Fruit fly (Drosophila melanogaster) whole organism, embryonic: Measurements from ENCODE around the gene Alh.

Source experiments
- Atf6 ChIP-seq: fragments of 200-800 bp; sonication (Bioruptor generic); IDR thresholded peaks from 2 replicates; pipeline ENCODE4 v1.3.6; 2022; ENCODE audit warnings: missing biosample characterization, missing genetic modification characterization
- Bdp1 ChIP-seq: fragments of 200-800 bp; sonication (Bioruptor generic); optimal IDR thresholded peaks from 3 replicates; lab custom pipeline; 2016; ENCODE audit warnings: missing biosample characterization, missing genetic modification characterization
- BtbVII ChIP-seq: fragments of 200-800 bp; sonication (Bioruptor generic); optimal IDR thresholded peaks from 3 replicates; lab custom pipeline; 2017; ENCODE audit warnings: missing biosample characterization, mild to moderate bottlenecking, missing genetic modification characterization
- CG11093 ChIP-seq: fragments of 200-800 bp; sonication (Bioruptor generic); IDR thresholded peaks from 3 replicates; pipeline ENCODE4 v1.3.6; 2022; ENCODE audit warnings: missing biosample characterization, missing genetic modification characterization
- CG12744 ChIP-seq: fragments of 200-800 bp; sonication (Bioruptor generic); optimal IDR thresholded peaks from 2 replicates; lab custom pipeline; 2016; ENCODE audit warnings: missing biosample characterization, missing genetic modification characterization
- CG13287 ChIP-seq: fragments of 200-800 bp; sonication (Bioruptor generic); IDR thresholded peaks from 2 replicates; pipeline ENCODE4 v1.3.6; 2022; ENCODE audit warnings: missing biosample characterization, missing genetic modification characterization; ENCODE audit not compliant: partially characterized antibody
- CG14441 ChIP-seq: fragments of 200-800 bp; sonication (Bioruptor generic); IDR thresholded peaks from 2 replicates; pipeline ENCODE4 v1.3.6; 2022; ENCODE audit warnings: missing biosample characterization, missing genetic modification characterization
- CG2678 ChIP-seq: fragments of 200-800 bp; sonication (Bioruptor generic); optimal IDR thresholded peaks from 3 replicates; lab custom pipeline; 2019; ENCODE audit warnings: missing biosample characterization, mild to moderate bottlenecking, missing genetic modification characterization, moderate library complexity
- CG5180 ChIP-seq: fragments of 200-800 bp; sonication (Bioruptor generic); optimal IDR thresholded peaks from 3 replicates; lab custom pipeline; 2017; ENCODE audit warnings: missing biosample characterization, missing genetic modification characterization, mild to moderate bottlenecking, moderate library complexity, missing genetic modification reagents
- CG6272 ChIP-seq: fragments of 200-800 bp; sonication (Bioruptor generic); IDR thresholded peaks from 2 replicates; pipeline ENCODE4 v1.3.6; 2022; ENCODE audit warnings: missing biosample characterization, missing genetic modification characterization
- CG6854 ChIP-seq: fragments of 200-800 bp; sonication (Bioruptor generic); optimal IDR thresholded peaks from 3 replicates; lab custom pipeline; 2017; ENCODE audit warnings: missing biosample characterization, mild to moderate bottlenecking, missing genetic modification characterization
- CG9727 ChIP-seq: fragments of 200-800 bp; sonication (Bioruptor generic); optimal IDR thresholded peaks from 3 replicates; lab custom pipeline; 2017; ENCODE audit warnings: missing biosample characterization, mild to moderate bottlenecking, missing genetic modification characterization
- D19A ChIP-seq: fragments of 200-800 bp; optimal IDR thresholded peaks from 3 replicates; lab custom pipeline; 2019; ENCODE audit warnings: missing biosample characterization, mild to moderate bottlenecking, missing genetic modification characterization, moderate library complexity
- Dbx ChIP-seq: fragments of 200-800 bp; sonication (Bioruptor generic); IDR thresholded peaks from 3 replicates; pipeline ENCODE4 v1.3.6; 2022; ENCODE audit warnings: missing biosample characterization, missing genetic modification characterization
- Fer1 ChIP-seq: fragments of 200-800 bp; sonication (Bioruptor generic); optimal IDR thresholded peaks from 2 replicates; lab custom pipeline; 2017; ENCODE audit warnings: missing biosample characterization, mild to moderate bottlenecking, missing genetic modification characterization
- HHEX ChIP-seq: fragments of 200-800 bp; sonication (Bioruptor generic); optimal IDR thresholded peaks from 3 replicates; lab custom pipeline; 2017; ENCODE audit warnings: missing biosample characterization, mild to moderate bottlenecking, missing genetic modification characterization, missing genetic modification reagents
- HLH3B ChIP-seq: fragments of 200-800 bp; sonication (Bioruptor generic); IDR thresholded peaks from 2 replicates; pipeline ENCODE4 v1.3.6; 2022; ENCODE audit warnings: missing biosample characterization, missing genetic modification characterization
- Hmr ChIP-seq: fragments of 200-800 bp; sonication (Bioruptor generic); optimal IDR thresholded peaks from 3 replicates; lab custom pipeline; 2017; ENCODE audit warnings: mild to moderate bottlenecking, missing biosample characterization, missing genetic modification reagents, missing genetic modification characterization
- Hr3 ChIP-seq: fragments of 200-800 bp; sonication (Bioruptor generic); optimal IDR thresholded peaks from 3 replicates; lab custom pipeline; 2016; ENCODE audit warnings: missing biosample characterization, missing genetic modification characterization
- Hr78 ChIP-seq, 2 experiments: fragments of 200-800 bp in 1 of 2; fragments of >200 bp in 1 of 2; sonication (Bioruptor generic) in 1 of 2; optimal IDR thresholded peaks; 2 replicates each; lab custom pipeline; 2017 to 2019; ENCODE audit warnings: missing biosample characterization in 2 of 2, missing genetic modification characterization in 2 of 2, mild to moderate bottlenecking in 1 of 2, moderate library complexity in 1 of 2
- MTF-1 ChIP-seq: fragments of 200-800 bp; sonication (Bioruptor generic); optimal IDR thresholded peaks from 2 replicates; lab custom pipeline; 2018; ENCODE audit warnings: missing biosample characterization, mild to moderate bottlenecking, missing genetic modification characterization, borderline replicate concordance
- Poxn ChIP-seq: fragments of 200-800 bp; sonication (Bioruptor generic); IDR thresholded peaks from 2 replicates; pipeline ENCODE4 v1.3.6; 2022; ENCODE audit warnings: missing biosample characterization, missing genetic modification characterization
- Ravus ChIP-seq: fragments of 200-800 bp; sonication (Bioruptor generic); IDR thresholded peaks from 2 replicates; pipeline ENCODE4 v1.3.6; 2022; ENCODE audit warnings: missing biosample characterization, missing genetic modification characterization
- Sox100B ChIP-seq: fragments of 200-800 bp; sonication (Bioruptor generic); optimal IDR thresholded peaks from 3 replicates; lab custom pipeline; 2018; ENCODE audit warnings: missing biosample characterization, mild to moderate bottlenecking, missing genetic modification characterization
- Sox102F ChIP-seq: fragments of 200-800 bp; sonication (Bioruptor generic); optimal IDR thresholded peaks from 2 replicates; lab custom pipeline; 2018; ENCODE audit warnings: missing biosample characterization, mild to moderate bottlenecking, missing genetic modification characterization, moderate library complexity
- Spps ChIP-seq: fragments of 200-800 bp; sonication (Bioruptor generic); optimal IDR thresholded peaks from 2 replicates; lab custom pipeline; 2018; ENCODE audit warnings: missing biosample characterization, mild to moderate bottlenecking, missing genetic modification characterization
- Tbp ChIP-seq: fragments of >200 bp; optimal IDR thresholded peaks from 2 replicates; lab custom pipeline; 2018; ENCODE audit warnings: missing biosample characterization, missing genetic modification characterization
- ap ChIP-seq: fragments of 200-800 bp; sonication (Bioruptor generic); IDR thresholded peaks from 2 replicates; pipeline ENCODE4 v1.3.6; 2022; ENCODE audit warnings: missing biosample characterization, missing genetic modification characterization
- bbx ChIP-seq: fragments of 200-800 bp; sonication (Bioruptor generic); IDR thresholded peaks from 2 replicates; pipeline ENCODE4 v1.3.6; 2022; ENCODE audit warnings: missing biosample characterization, missing genetic modification characterization; ENCODE audit not compliant: partially characterized antibody
- chm ChIP-seq: fragments of 200-800 bp; sonication (Bioruptor generic); IDR thresholded peaks from 2 replicates; pipeline ENCODE4 v1.3.6; 2022; ENCODE audit warnings: missing biosample characterization, missing genetic modification characterization
- croc ChIP-seq: fragments of 200-800 bp; sonication (Bioruptor generic); conservative IDR thresholded peaks from 3 replicates; pipeline ENCODE4 v1.3.6; 2022; ENCODE audit warnings: missing biosample characterization, missing genetic modification characterization
- danr ChIP-seq: fragments of 200-800 bp; sonication (Bioruptor generic); IDR thresholded peaks from 2 replicates; pipeline ENCODE4 v1.3.6; 2022; ENCODE audit warnings: missing biosample characterization, missing genetic modification characterization
- dati ChIP-seq: fragments of 200-800 bp; sonication (Bioruptor generic); IDR thresholded peaks from 2 replicates; pipeline ENCODE4 v1.3.6; 2022; ENCODE audit warnings: missing biosample characterization, missing genetic modification characterization
- eyg ChIP-seq: fragments of 200-800 bp; sonication (Bioruptor generic); optimal IDR thresholded peaks from 3 replicates; lab custom pipeline; 2016; ENCODE audit warnings: missing biosample characterization, missing genetic modification characterization
- fd102C ChIP-seq: fragments of 200-800 bp; sonication (Bioruptor generic); optimal IDR thresholded peaks from 2 replicates; lab custom pipeline; 2018; ENCODE audit warnings: missing biosample characterization, mild to moderate bottlenecking, missing genetic modification characterization, moderate library complexity
- gcm ChIP-seq: fragments of 200-800 bp; sonication (Bioruptor generic); optimal IDR thresholded peaks from 2 replicates; lab custom pipeline; 2019; ENCODE audit warnings: missing biosample characterization, mild to moderate bottlenecking, missing genetic modification characterization, moderate library complexity
- grau ChIP-seq: fragments of 200-800 bp; optimal IDR thresholded peaks from 3 replicates; lab custom pipeline; 2019; ENCODE audit warnings: missing biosample characterization, mild to moderate bottlenecking, missing genetic modification characterization, moderate library complexity
- hkb ChIP-seq, 2 experiments: fragments of 200-800 bp in 1 of 2; fragments of >200 bp in 1 of 2; sonication (Bioruptor generic) in 1 of 2; IDR thresholded peaks in 1 of 2; optimal IDR thresholded peaks in 1 of 2; 2 replicates each; pipeline versions ENCODE4 v1.3.6 to Lab custom; 2017 to 2022; ENCODE audit warnings: missing biosample characterization in 1 of 2, missing genetic modification characterization in 1 of 2
- klu ChIP-seq: fragments of 200-800 bp; sonication (Bioruptor generic); IDR thresholded peaks from 2 replicates; pipeline ENCODE4 v1.3.6; 2022; ENCODE audit warnings: missing biosample characterization, missing genetic modification characterization
- lbe ChIP-seq: fragments of 200-800 bp; sonication (Bioruptor generic); optimal IDR thresholded peaks from 2 replicates; lab custom pipeline; 2016; ENCODE audit warnings: missing biosample characterization, mild to moderate bottlenecking, missing genetic modification characterization
- nmo ChIP-seq: fragments of 200-800 bp; sonication (Bioruptor generic); optimal IDR thresholded peaks from 2 replicates; lab custom pipeline; 2018; ENCODE audit warnings: missing biosample characterization, mild to moderate bottlenecking, missing genetic modification characterization, moderate library complexity
- sisA ChIP-seq: fragments of 200-800 bp; sonication (Bioruptor generic); IDR thresholded peaks from 2 replicates; pipeline ENCODE4 v1.3.6; 2022; ENCODE audit warnings: missing biosample characterization, missing genetic modification characterization
- sna ChIP-seq: fragments of 200-800 bp; sonication (Bioruptor generic); IDR thresholded peaks from 2 replicates; pipeline ENCODE4 v1.3.6; 2022; ENCODE audit warnings: missing biosample characterization, missing genetic modification characterization; ENCODE audit not compliant: partially characterized antibody
- so ChIP-seq: fragments of 200-800 bp; sonication (Bioruptor generic); IDR thresholded peaks from 3 replicates; pipeline ENCODE4 v1.3.6; 2022; ENCODE audit warnings: missing biosample characterization, missing genetic modification characterization
- tin ChIP-seq: fragments of 200-800 bp; sonication (Bioruptor generic); optimal IDR thresholded peaks from 3 replicates; lab custom pipeline; 2016; ENCODE audit warnings: missing biosample characterization, missing genetic modification characterization
- trem ChIP-seq: fragments of 200-800 bp; optimal IDR thresholded peaks from 3 replicates; lab custom pipeline; 2019; ENCODE audit warnings: missing biosample characterization, mild to moderate bottlenecking, missing genetic modification characterization, moderate library complexity
- tup ChIP-seq: fragments of 200-800 bp; sonication (Bioruptor generic); optimal IDR thresholded peaks from 2 replicates; lab custom pipeline; 2016; ENCODE audit warnings: missing biosample characterization, mild to moderate bottlenecking, missing genetic modification characterization, moderate library complexity
- vfl ChIP-seq: fragments of 200-800 bp; sonication (Bioruptor generic); optimal IDR thresholded peaks from 2 replicates; lab custom pipeline; 2016; ENCODE audit warnings: missing biosample characterization, missing genetic modification characterization
- wek ChIP-seq: fragments of 200-800 bp; sonication (Bioruptor generic); optimal IDR thresholded peaks from 3 replicates; lab custom pipeline; 2018; ENCODE audit warnings: missing biosample characterization, mild to moderate bottlenecking, missing genetic modification characterization, moderate library complexity

The Alh gene

dm6 chr3R:7129280-7130069 is 5.5 kb upstream of the Alh start, which contains the start of gene CG31248 (continued):
- TF ChIP-seq Fer1 (GFP tag; lab: Kevin White, UChicago): peak; percentile 68
- no peak for TF ChIP-seq tup
- no peak for TF ChIP-seq Atf6 (GFP tag; lab: Robert Waterston, UW)
- peak; percentile 63 for TF ChIP-seq BtbVII
- no peak for TF ChIP-seq Hmr (GFP tag; lab: Kevin White, UChicago)
- no peak for TF ChIP-seq croc
- TF ChIP-seq fd102C (GFP tag; lab: Kevin White, UChicago): no peak
- no peak for TF ChIP-seq MTF-1 (GFP tag; lab: Kevin White, UChicago)
- no peak for TF ChIP-seq CG6272 (GFP tag; lab: Robert Waterston, UW)
- TF ChIP-seq Bdp1 (GFP tag; lab: Kevin White, UChicago): peak; percentile 99
- TF ChIP-seq Ravus: no peak
- TF ChIP-seq gcm (GFP tag; lab: Kevin White, UChicago): no peak
- no peak for TF ChIP-seq tin (GFP tag; lab: Kevin White, UChicago)
- TF ChIP-seq CG5180 (GFP tag; lab: Kevin White, UChicago): no peak
- TF ChIP-seq Sox100B (GFP tag; lab: Kevin White, UChicago): no peak
- TF ChIP-seq CG13287 (GFP tag; lab: Robert Waterston, UW): peak; percentile 40; the same call in 1 of the 2 replicates
- no peak for TF ChIP-seq dati (GFP tag; lab: Robert Waterston, UW)
- no peak for TF ChIP-seq nmo
- no peak for TF ChIP-seq Dbx (GFP tag; lab: Robert Waterston, UW)
- TF ChIP-seq Hr3 (GFP tag; lab: Kevin White, UChicago): no peak
- no peak for TF ChIP-seq D19A (tag; lab: Kevin White, UChicago)
- TF ChIP-seq sisA (GFP tag; lab: Robert Waterston, UW): no peak
- no peak for TF ChIP-seq klu
- TF ChIP-seq CG6854 (GFP tag; lab: Kevin White, UChicago): no peak
- TF ChIP-seq trem (tag; lab: Kevin White, UChicago): no peak
- no peak for TF ChIP-seq CG9727
- no peak for TF ChIP-seq Poxn (GFP tag; lab: Robert Waterston, UW)
- no peak for TF ChIP-seq CG11093 (GFP tag; lab: Robert Waterston, UW)
- TF ChIP-seq bbx: peak; percentile 86
- TF ChIP-seq chm (GFP tag; lab: Robert Waterston, UW): no peak
- TF ChIP-seq sna (GFP tag; lab: Robert Waterston, UW): peak; percentile 33; the same call in 1 of the 2 replicates
- TF ChIP-seq lbe: no peak
- TF ChIP-seq CG12744: no peak
- TF ChIP-seq Hr78 (GFP tag; optimal IDR thresholded peaks at IDR 0.05; lab: Kevin White, UChicago): no peak
- TF ChIP-seq Spps (tag; lab: Kevin White, UChicago): no peak
- TF ChIP-seq so: no peak
- TF ChIP-seq eyg (GFP tag; lab: Kevin White, UChicago): no peak
- no peak for TF ChIP-seq ap (GFP tag; lab: Robert Waterston, UW)
- no peak for TF ChIP-seq grau (tag; lab: Kevin White, UChicago)
- no peak for TF ChIP-seq Sox102F (GFP tag; lab: Kevin White, UChicago)
- TF ChIP-seq Tbp (GFP tag; lab: Kevin White, UChicago): no peak
- TF ChIP-seq vfl (GFP tag; lab: Kevin White, UChicago): no peak
- TF ChIP-seq hkb (optimal IDR thresholded peaks at IDR 0.05; lab: Kevin White, UChicago): no peak
- TF ChIP-seq hkb (GFP tag; IDR thresholded peaks at IDR 0.05; lab: Robert Waterston, UW): peak; percentile 25; the same call in 1 of the 2 replicates
- no peak for TF ChIP-seq CG14441 (GFP tag; lab: Robert Waterston, UW)
- TF ChIP-seq HHEX (GFP tag; lab: Kevin White, UChicago): no peak
- no peak for TF ChIP-seq HLH3B
- no peak for TF ChIP-seq wek
- no peak for TF ChIP-seq danr (GFP tag; lab: Robert Waterston, UW)
- TF ChIP-seq CG2678 (tag; lab: Kevin White, UChicago): no peak
